Worm (Caenorhabditis elegans): ENCODE data around the gene Y44A6D.1.

DNA sequence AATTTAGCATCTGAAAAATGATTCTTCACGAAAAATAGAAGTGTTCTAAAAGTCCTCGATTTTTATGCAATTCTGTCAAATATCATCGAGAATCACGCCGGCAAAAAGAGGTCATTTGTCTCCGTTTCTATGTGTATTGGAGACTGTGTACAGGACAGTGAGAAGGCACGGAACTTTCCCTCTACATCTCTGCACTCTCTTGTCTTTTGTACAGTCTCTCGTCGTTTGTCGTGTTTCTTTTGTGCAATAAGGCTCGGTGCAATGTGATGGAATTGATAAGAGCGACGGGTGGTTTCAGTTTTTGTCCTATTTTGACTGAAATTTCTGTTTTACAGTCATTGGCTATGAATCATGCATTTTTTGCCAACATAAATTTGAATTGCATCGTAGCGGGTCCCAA lies 42.0 kb upstream of the Y44A6D.1 start:
- TF ChIP-seq T22C8.4 (GFP tag; IDR thresholded peaks at IDR 0.05) (no peak), cog-1 (tag; optimal IDR thresholded peaks at IDR 0.05) (no peak), ref-1 (GFP tag; conservative IDR thresholded peaks at IDR 0.05) (no peak), ztf-23 (GFP tag; IDR thresholded peaks at IDR 0.05) (no peak), flt-1 (GFP tag; IDR thresholded peaks at IDR 0.05) (no peak)

Data from whole organism, midembryonic.